Fruit fly (Drosophila melanogaster) whole organism, embryonic: ENCODE data around the gene scpr-B.

ENCODE experiments used
- CG10267 ChIP-seq: fragments of 200-800 bp; sonication (Bioruptor generic); optimal IDR thresholded peaks from 2 replicates; lab custom pipeline; 2018; ENCODE audit warnings: missing biosample characterization, mild to moderate bottlenecking, missing genetic modification characterization, moderate library complexity
- CG11696 ChIP-seq: fragments of 200-800 bp; sonication (Bioruptor generic); IDR thresholded peaks from 2 replicates; pipeline ENCODE4 v1.3.6; 2022; ENCODE audit warnings: missing biosample characterization, missing genetic modification characterization
- CG13296 ChIP-seq: fragments of 200-800 bp; sonication (Bioruptor generic); optimal IDR thresholded peaks from 3 replicates; lab custom pipeline; 2018; ENCODE audit warnings: missing biosample characterization, mild to moderate bottlenecking, missing genetic modification characterization
- CG14860 ChIP-seq: fragments of 200-800 bp; sonication (Bioruptor generic); IDR thresholded peaks from 3 replicates; pipeline ENCODE4 v1.3.6; 2022; ENCODE audit warnings: missing biosample characterization, missing genetic modification characterization; ENCODE audit not compliant: partially characterized antibody
- CG16815 ChIP-seq: fragments of 200-800 bp; sonication (Bioruptor generic); optimal IDR thresholded peaks from 3 replicates; lab custom pipeline; 2017; ENCODE audit warnings: missing biosample characterization, mild to moderate bottlenecking, missing genetic modification characterization
- CG32532 ChIP-seq: fragments of 200-800 bp; sonication (Bioruptor generic); IDR thresholded peaks from 2 replicates; pipeline ENCODE4 v1.3.6; 2022; ENCODE audit warnings: missing biosample characterization, missing genetic modification characterization
- CG33557 ChIP-seq: fragments of 200-800 bp; sonication (Bioruptor generic); optimal IDR thresholded peaks from 2 replicates; lab custom pipeline; 2019; ENCODE audit warnings: missing biosample characterization, mild to moderate bottlenecking, missing genetic modification characterization, moderate library complexity
- CG4360 ChIP-seq: fragments of 200-800 bp; sonication (Bioruptor generic); IDR thresholded peaks from 2 replicates; pipeline ENCODE4 v1.3.6; 2022; ENCODE audit warnings: missing biosample characterization, missing genetic modification characterization
- CG4854 ChIP-seq: fragments of 200-800 bp; sonication (Bioruptor generic); optimal IDR thresholded peaks from 2 replicates; lab custom pipeline; 2016; ENCODE audit warnings: missing biosample characterization, missing genetic modification characterization, inconsistent platforms
- CG6175 ChIP-seq: fragments of 200-800 bp; sonication (Bioruptor generic); IDR thresholded peaks from 3 replicates; pipeline ENCODE4 v1.3.6; 2022; ENCODE audit warnings: missing biosample characterization, missing genetic modification characterization
- CG6765 ChIP-seq: fragments of 200-800 bp; sonication (Bioruptor generic); optimal IDR thresholded peaks from 3 replicates; lab custom pipeline; 2017; ENCODE audit warnings: missing biosample characterization, mild to moderate bottlenecking, missing genetic modification characterization
- CG7987 ChIP-seq: fragments of 200-800 bp; sonication (Bioruptor generic); optimal IDR thresholded peaks from 2 replicates; lab custom pipeline; 2018; ENCODE audit warnings: missing biosample characterization, mild to moderate bottlenecking, missing genetic modification characterization, moderate library complexity
- CG8359 ChIP-seq: fragments of 200-800 bp; sonication (Bioruptor generic); optimal IDR thresholded peaks from 2 replicates; lab custom pipeline; 2017; ENCODE audit warnings: missing biosample characterization, mild to moderate bottlenecking, missing genetic modification characterization, borderline replicate concordance
- CG8924 ChIP-seq: fragments of 200-800 bp; optimal IDR thresholded peaks from 3 replicates; lab custom pipeline; 2019; ENCODE audit warnings: missing biosample characterization, mild to moderate bottlenecking, missing genetic modification characterization, moderate library complexity
- CG9932 ChIP-seq: fragments of 200-800 bp; sonication (Bioruptor generic); IDR thresholded peaks from 2 replicates; pipeline ENCODE4 v1.3.6; 2022; ENCODE audit warnings: missing biosample characterization, missing genetic modification characterization
- Camta ChIP-seq: fragments of 200-800 bp; sonication (Bioruptor generic); optimal IDR thresholded peaks from 2 replicates; lab custom pipeline; 2016; ENCODE audit warnings: missing biosample characterization, missing genetic modification characterization
- CrebB ChIP-seq: fragments of 200-800 bp; sonication (Bioruptor generic); optimal IDR thresholded peaks from 3 replicates; lab custom pipeline; 2018; ENCODE audit warnings: missing biosample characterization, mild to moderate bottlenecking, missing genetic modification characterization
- Drgx ChIP-seq: fragments of 200-800 bp; sonication (Bioruptor generic); IDR thresholded peaks from 2 replicates; pipeline ENCODE4 v1.3.6; 2022; ENCODE audit warnings: missing biosample characterization, missing genetic modification characterization
- ERR ChIP-seq: fragments of 200-800 bp; sonication (Bioruptor generic); optimal IDR thresholded peaks from 2 replicates; lab custom pipeline; 2016; ENCODE audit warnings: missing biosample characterization, missing genetic modification characterization
- Elba2 ChIP-seq: fragments of 200-800 bp; sonication (Bioruptor generic); optimal IDR thresholded peaks from 3 replicates; lab custom pipeline; 2016; ENCODE audit warnings: missing biosample characterization, missing genetic modification characterization
- Gsc ChIP-seq: fragments of 200-800 bp; sonication (Bioruptor generic); IDR thresholded peaks from 2 replicates; pipeline ENCODE4 v1.3.6; 2022; ENCODE audit warnings: missing biosample characterization, missing genetic modification characterization
- Hmx ChIP-seq: fragments of 200-800 bp; sonication (Bioruptor generic); optimal IDR thresholded peaks from 2 replicates; lab custom pipeline; 2016; ENCODE audit warnings: missing biosample characterization, missing genetic modification characterization
- Hr39 ChIP-seq: fragments of >200 bp; optimal IDR thresholded peaks from 2 replicates; lab custom pipeline; 2017
- Scr ChIP-seq: fragments of 200-800 bp; sonication (Bioruptor generic); IDR thresholded peaks from 2 replicates; pipeline ENCODE4 v1.3.6; 2022; ENCODE audit warnings: missing biosample characterization, missing genetic modification characterization; ENCODE audit not compliant: partially characterized antibody
- Spps ChIP-seq: fragments of 200-800 bp; sonication (Bioruptor generic); optimal IDR thresholded peaks from 2 replicates; lab custom pipeline; 2018; ENCODE audit warnings: missing biosample characterization, mild to moderate bottlenecking, missing genetic modification characterization
- Trl ChIP-seq, 3 experiments: fragments of >200 bp in 2 of 3; fragments of 200-800 bp in 1 of 3; sonication (Bioruptor generic) in 1 of 3; optimal IDR thresholded peaks; 2 replicates in 1 of 3; 3 replicates in 2 of 3; lab custom pipeline; 2016 to 2017; ENCODE audit warnings: missing biosample characterization in 1 of 3, missing genetic modification characterization in 1 of 3
- ara ChIP-seq: fragments of 200-800 bp; sonication (Bioruptor generic); IDR thresholded peaks from 2 replicates; pipeline ENCODE4 v1.3.6; 2022; ENCODE audit warnings: missing biosample characterization, missing genetic modification characterization
- bbx ChIP-seq: fragments of 200-800 bp; sonication (Bioruptor generic); IDR thresholded peaks from 2 replicates; pipeline ENCODE4 v1.3.6; 2022; ENCODE audit warnings: missing biosample characterization, missing genetic modification characterization; ENCODE audit not compliant: partially characterized antibody
- bcd ChIP-seq: fragments of 200-800 bp; sonication (Bioruptor generic); optimal IDR thresholded peaks from 2 replicates; lab custom pipeline; 2017; ENCODE audit warnings: missing biosample characterization, mild to moderate bottlenecking, missing genetic modification characterization
- br ChIP-seq: fragments of >200 bp; optimal IDR thresholded peaks from 2 replicates; lab custom pipeline; 2017
- danr ChIP-seq: fragments of 200-800 bp; sonication (Bioruptor generic); IDR thresholded peaks from 2 replicates; pipeline ENCODE4 v1.3.6; 2022; ENCODE audit warnings: missing biosample characterization, missing genetic modification characterization
- dimm ChIP-seq: fragments of 200-800 bp; sonication (Bioruptor generic); IDR thresholded peaks from 2 replicates; pipeline ENCODE4 v1.3.6; 2022; ENCODE audit warnings: missing biosample characterization, missing genetic modification characterization
- gce ChIP-seq: fragments of 200-800 bp; sonication (Bioruptor generic); IDR thresholded peaks from 3 replicates; pipeline ENCODE4 v1.3.6; 2022; ENCODE audit warnings: missing biosample characterization, missing genetic modification characterization
- gcm2 ChIP-seq: fragments of 200-800 bp; sonication (Bioruptor generic); optimal IDR thresholded peaks from 2 replicates; lab custom pipeline; 2016; ENCODE audit warnings: missing biosample characterization, missing genetic modification characterization
- gem ChIP-seq: fragments of 200-800 bp; sonication (Bioruptor generic); optimal IDR thresholded peaks from 2 replicates; lab custom pipeline; 2019; ENCODE audit warnings: missing biosample characterization, mild to moderate bottlenecking, missing genetic modification characterization, moderate library complexity
- gro ChIP-seq: fragments of 200-800 bp; sonication (Bioruptor generic); optimal IDR thresholded peaks from 2 replicates; lab custom pipeline; 2016; ENCODE audit warnings: missing biosample characterization, missing genetic modification characterization
- gsb-n ChIP-seq: fragments of 200-800 bp; sonication (Bioruptor generic); optimal IDR thresholded peaks from 3 replicates; lab custom pipeline; 2018; ENCODE audit warnings: missing biosample characterization, mild to moderate bottlenecking, missing genetic modification characterization
- kni ChIP-seq: fragments of 200-800 bp; sonication (Bioruptor generic); optimal IDR thresholded peaks from 3 replicates; lab custom pipeline; 2017; ENCODE audit warnings: mild to moderate bottlenecking, missing biosample characterization, missing genetic modification reagents, missing genetic modification characterization
- knrl ChIP-seq: fragments of 200-800 bp; sonication (Bioruptor generic); IDR thresholded peaks from 3 replicates; pipeline ENCODE4 v1.3.6; 2022; ENCODE audit warnings: missing biosample characterization, missing genetic modification characterization; ENCODE audit not compliant: partially characterized antibody
- mld ChIP-seq: fragments of 200-800 bp; sonication (Bioruptor generic); IDR thresholded peaks from 3 replicates; pipeline ENCODE4 v1.3.6; 2022; ENCODE audit warnings: missing biosample characterization, missing genetic modification characterization; ENCODE audit not compliant: partially characterized antibody
- oc ChIP-seq: fragments of 200-800 bp; sonication (Bioruptor generic); optimal IDR thresholded peaks from 2 replicates; lab custom pipeline; 2018; ENCODE audit warnings: missing biosample characterization, mild to moderate bottlenecking, missing genetic modification characterization, moderate library complexity
- onecut ChIP-seq: fragments of 200-800 bp; sonication (Bioruptor generic); IDR thresholded peaks from 2 replicates; pipeline ENCODE4 v1.3.6; 2022; ENCODE audit warnings: missing biosample characterization, missing genetic modification characterization
- ranshi ChIP-seq: fragments of 200-800 bp; sonication (Bioruptor generic); IDR thresholded peaks from 2 replicates; pipeline ENCODE4 v1.3.6; 2022; ENCODE audit warnings: missing biosample characterization, missing genetic modification characterization
- repo ChIP-seq: fragments of 200-800 bp; sonication (Bioruptor generic); optimal IDR thresholded peaks from 2 replicates; lab custom pipeline; 2016; ENCODE audit warnings: missing biosample characterization, missing genetic modification characterization
- scrt ChIP-seq: fragments of 200-800 bp; sonication (Bioruptor generic); optimal IDR thresholded peaks from 2 replicates; lab custom pipeline; 2018; ENCODE audit warnings: missing biosample characterization, mild to moderate bottlenecking, missing genetic modification characterization, moderate library complexity
- sob ChIP-seq: fragments of 200-800 bp; sonication (Bioruptor generic); IDR thresholded peaks from 2 replicates; pipeline ENCODE4 v1.3.6; 2022; ENCODE audit warnings: missing biosample characterization, missing genetic modification characterization
- trh ChIP-seq: fragments of 200-800 bp; sonication (Bioruptor generic); optimal IDR thresholded peaks from 2 replicates; lab custom pipeline; 2016; ENCODE audit warnings: missing biosample characterization, missing genetic modification characterization
- tup ChIP-seq: fragments of 200-800 bp; sonication (Bioruptor generic); optimal IDR thresholded peaks from 2 replicates; lab custom pipeline; 2016; ENCODE audit warnings: missing biosample characterization, mild to moderate bottlenecking, missing genetic modification characterization, moderate library complexity
- unc-4 ChIP-seq: fragments of 200-800 bp; sonication (Bioruptor generic); IDR thresholded peaks from 2 replicates; pipeline ENCODE4 v1.3.6; 2022; ENCODE audit warnings: missing biosample characterization, missing genetic modification characterization; ENCODE audit not compliant: partially characterized antibody
- zen ChIP-seq: fragments of 200-800 bp; sonication (Bioruptor generic); optimal IDR thresholded peaks from 3 replicates; lab custom pipeline; 2018; ENCODE audit warnings: missing biosample characterization, mild to moderate bottlenecking, missing genetic modification characterization, moderate library complexity
- zf30C ChIP-seq: fragments of 200-800 bp; sonication (Bioruptor generic); optimal IDR thresholded peaks from 3 replicates; lab custom pipeline; 2018; ENCODE audit warnings: missing biosample characterization, mild to moderate bottlenecking, missing genetic modification characterization

Gene scpr-B

dm6 chr3R:11226496-11226895, 14.3 kb downstream of the scpr-B start, which contains the start of gene CG17726 (continued):
- peak; percentile 96 for TF ChIP-seq Spps (tag; lab: Kevin White, UChicago)
- TF ChIP-seq ranshi = peak; percentile 98
- TF ChIP-seq CG10267 (tag; lab: Kevin White, UChicago) = peak; percentile 94
- TF ChIP-seq Drgx = peak; percentile 98
- peak; percentile 94 for TF ChIP-seq CG11696 (GFP tag; lab: Robert Waterston, UW)
- no peak for TF ChIP-seq zf30C (GFP tag; lab: Kevin White, UChicago)
- TF ChIP-seq Hr39 (lab: Kevin White, UChicago) = no peak
- TF ChIP-seq gro (GFP tag; lab: Kevin White, UChicago) = peak; percentile 80
- peak; percentile 95 for TF ChIP-seq onecut (GFP tag; lab: Robert Waterston, UW)
- TF ChIP-seq bbx = no peak
- peak; percentile 89 for TF ChIP-seq tup (GFP tag; lab: Kevin White, UChicago)
- peak; percentile 98 for TF ChIP-seq gce (GFP tag; lab: Robert Waterston, UW)
- TF ChIP-seq CG7987 (GFP tag; lab: Kevin White, UChicago) = peak; percentile 65
- TF ChIP-seq CG32532 (GFP tag; lab: Robert Waterston, UW) = peak; percentile 98
- peak; percentile 94 for TF ChIP-seq CG16815 (GFP tag; lab: Kevin White, UChicago)
- TF ChIP-seq CG6175 (GFP tag; lab: Robert Waterston, UW) = peak; percentile 87
- TF ChIP-seq sob (GFP tag; lab: Robert Waterston, UW) = peak; percentile 97
- TF ChIP-seq CG33557 (GFP tag; lab: Kevin White, UChicago) = peak; percentile 97
- TF ChIP-seq knrl (GFP tag; lab: Robert Waterston, UW) = 0 out of 3 replicates have a peak, but pooled peaks have one; percentile 30
- TF ChIP-seq Trl (optimal IDR thresholded peaks at IDR 0.05; lab: Kevin White, UChicago) = no peak
- TF ChIP-seq Trl (GFP tag; optimal IDR thresholded peaks at IDR 0.05; lab: Kevin White, UChicago) = peak; percentile 88
- peak; percentile 76 for TF ChIP-seq repo (GFP tag; lab: Kevin White, UChicago)
- no peak for TF ChIP-seq Scr (GFP tag; lab: Robert Waterston, UW)
- peak; percentile 86 for TF ChIP-seq Gsc (GFP tag; lab: Robert Waterston, UW)
- peak; percentile 98 for TF ChIP-seq zen (tag; lab: Kevin White, UChicago)
- peak; percentile 91 for TF ChIP-seq trh (GFP tag; lab: Kevin White, UChicago)
- peak; percentile 90 for TF ChIP-seq CG4854 (GFP tag; lab: Kevin White, UChicago)
- TF ChIP-seq ERR (GFP tag; lab: Kevin White, UChicago) = peak; percentile 63
- peak; percentile 99 for TF ChIP-seq gem (tag; lab: Kevin White, UChicago)
- no peak for TF ChIP-seq br
- TF ChIP-seq CG4360 = peak; percentile 82
- peak; percentile 96 for TF ChIP-seq CG13296 (GFP tag; lab: Kevin White, UChicago)
- TF ChIP-seq Elba2 (GFP tag; lab: Kevin White, UChicago) = peak; percentile 88
- TF ChIP-seq CrebB (tag; lab: Kevin White, UChicago) = peak; percentile 96
- peak; percentile 89 for TF ChIP-seq CG6765 (GFP tag; lab: Kevin White, UChicago)
- peak; percentile 95 for TF ChIP-seq Camta (GFP tag; lab: Kevin White, UChicago)
- TF ChIP-seq ara (GFP tag; lab: Robert Waterston, UW) = peak; percentile 98
- TF ChIP-seq scrt (GFP tag; lab: Kevin White, UChicago) = no peak
- peak; percentile 69 for TF ChIP-seq gcm2 (GFP tag; lab: Kevin White, UChicago)
- peak; percentile 98 for TF ChIP-seq oc (tag; lab: Kevin White, UChicago)
- peak; percentile 83 for TF ChIP-seq CG8359 (GFP tag; lab: Kevin White, UChicago)
- TF ChIP-seq gsb-n = peak; percentile 99
- peak; percentile 84 for TF ChIP-seq Hmx
- no peak for TF ChIP-seq mld
- TF ChIP-seq CG14860 (GFP tag; lab: Robert Waterston, UW) = no peak
- TF ChIP-seq danr (GFP tag; lab: Robert Waterston, UW) = peak; percentile 93
- TF ChIP-seq kni (GFP tag; lab: Kevin White, UChicago) = peak; percentile 76
- no peak for TF ChIP-seq unc-4 (GFP tag; lab: Robert Waterston, UW)
- TF ChIP-seq CG9932 = peak; percentile 96
- peak; percentile 95 for TF ChIP-seq bcd (GFP tag; lab: Kevin White, UChicago)
- peak; percentile 99 for TF ChIP-seq CG8924 (tag; lab: Kevin White, UChicago)
- peak; percentile 95 for TF ChIP-seq dimm (GFP tag; lab: Robert Waterston, UW)
